Worm (Caenorhabditis elegans): Measurements from ENCODE around the gene B0361.9.

ce11 chrIII:7335220-7335619 is 35.8 kb upstream of the B0361.9 start, which contains the start of gene F56C9.10:
- no peak for TF ChIP-seq nhr-2 (tag; optimal IDR thresholded peaks at IDR 0.05)
- TF ChIP-seq elt-3 (tag; optimal IDR thresholded peaks at IDR 0.05): no peak
- TF ChIP-seq ztf-11 (tag; optimal IDR thresholded peaks at IDR 0.05): no peak
- no peak for TF ChIP-seq ceh-43 (GFP tag; optimal IDR thresholded peaks at IDR 0.05)
- TF ChIP-seq ceh-83 (GFP tag; optimal IDR thresholded peaks at IDR 0.05): no peak
- TF ChIP-seq pha-4 (tag; optimal IDR thresholded peaks at IDR 0.05): no peak
- TF ChIP-seq mab-5 (tag; optimal IDR thresholded peaks at IDR 0.05): no peak
